Worm (Caenorhabditis elegans): Measurements from ENCODE around the gene R02F11.11.

DNA sequence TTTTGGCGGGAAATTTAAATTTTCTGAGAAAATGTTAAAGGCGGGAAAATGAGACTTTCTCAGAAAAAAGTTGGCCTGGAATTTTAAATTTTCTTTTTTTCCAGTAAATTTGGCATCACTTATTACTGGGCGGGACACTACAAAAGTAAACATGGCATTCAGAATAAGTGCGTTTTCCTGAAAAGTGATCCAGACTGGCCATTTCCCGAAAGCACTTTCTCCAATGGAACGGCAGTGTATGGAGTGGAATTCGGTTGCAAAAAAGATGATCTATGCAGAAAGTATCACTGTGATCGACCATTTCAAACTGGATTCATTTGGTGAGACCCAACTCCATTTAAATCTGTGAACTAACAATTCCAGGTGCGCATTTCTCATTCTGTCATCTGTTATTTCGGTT lies 3.8 kb upstream of the R02F11.11 start:
- TF ChIP-seq cog-1 (tag; optimal IDR thresholded peaks at IDR 0.05): no peak
- no peak for TF ChIP-seq klf-2 (GFP tag; conservative IDR thresholded peaks at IDR 0.05)
- TF ChIP-seq T22C8.4 (GFP tag; IDR thresholded peaks at IDR 0.05): no peak
- no peak for TF ChIP-seq ref-1 (GFP tag; conservative IDR thresholded peaks at IDR 0.05)

Measured in whole organism, midembryonic.